Worm (Caenorhabditis elegans): Measurements from ENCODE around the gene vps-8.

DNA sequence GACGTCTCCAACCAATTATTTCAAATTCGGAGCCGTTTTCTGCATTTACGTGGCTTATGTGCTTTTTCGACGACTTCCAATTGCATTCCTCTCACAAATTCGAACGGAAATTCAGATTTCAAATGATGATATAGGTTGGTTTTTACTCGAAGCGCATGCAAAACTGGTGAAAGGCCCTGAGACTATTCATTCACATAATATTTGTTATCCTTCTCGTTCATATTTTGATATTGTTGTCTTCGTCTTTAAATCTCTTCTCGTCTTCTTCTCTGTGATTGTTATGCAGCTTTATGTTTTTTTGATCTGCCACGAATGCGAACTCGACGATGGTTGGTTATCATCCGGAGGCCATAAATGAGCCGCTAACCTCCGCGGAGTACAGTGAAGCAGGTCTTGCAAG, 7.1 kb upstream of the vps-8 start, which contains the start of gene hpo-12:
- TF ChIP-seq mep-1 (tag; optimal IDR thresholded peaks at IDR 0.05), result no peak
- no peak for TF ChIP-seq zag-1 (tag; optimal IDR thresholded peaks at IDR 0.05)
- no peak for TF ChIP-seq pha-4 (GFP tag; IDR thresholded peaks at IDR 0.05)
- TF ChIP-seq pha-4 (tag; optimal IDR thresholded peaks at IDR 0.05), result no peak
- peak in 1 of 2 experiments; percentile 44 for TF ChIP-seq unc-62 (GFP tag; optimal IDR thresholded peaks at IDR 0.05 in 1 of 2)
- TF ChIP-seq unc-62 (tag; optimal IDR thresholded peaks at IDR 0.05), result no peak
- TF ChIP-seq lin-39 (tag; optimal IDR thresholded peaks at IDR 0.05), result no peak
- TF ChIP-seq jun-1 (tag; optimal IDR thresholded peaks at IDR 0.05), result no peak
- TF ChIP-seq nhr-25 (tag; optimal IDR thresholded peaks at IDR 0.05; ENCODE audit: borderline replicate concordance, insufficient read depth), result no peak
- TF ChIP-seq vab-7 (GFP tag; IDR thresholded peaks at IDR 0.05), result no peak
- no peak for TF ChIP-seq ama-1 (optimal IDR thresholded peaks at IDR 0.05)
- TF ChIP-seq unc-130 (GFP tag; optimal IDR thresholded peaks at IDR 0.05), result no peak
